Worm (Caenorhabditis elegans) whole organism, L2 larva: ENCODE measurements around the gene ints-13.

Source experiments
- C34F6.9 ChIP-seq: fragments of 150-350 bp; optimal IDR thresholded peaks from 2 replicates; lab custom pipeline; 2014; ENCODE audit warnings: missing biosample characterization, missing genetic modification characterization
- F13H6.1 ChIP-seq: sonication (generic microtip); optimal IDR thresholded peaks from 2 replicates; lab custom pipeline; 2016; ENCODE audit warnings: missing genetic modification characterization, missing compliant biosample characterization
- R02D3.7 ChIP-seq: fragments of 150-350 bp; optimal IDR thresholded peaks from 2 replicates; lab custom pipeline; 2014; ENCODE audit warnings: missing biosample characterization, missing genetic modification characterization
- Y55F3AM.14 ChIP-seq: fragments of 200-800 bp; sonication (Bioruptor generic); optimal IDR thresholded peaks from 2 replicates; lab custom pipeline; 2018; ENCODE audit warnings: mild to moderate bottlenecking, missing genetic modification characterization, missing compliant biosample characterization
- ZK546.5 ChIP-seq: sonication (generic microtip); optimal IDR thresholded peaks from 2 replicates; lab custom pipeline; 2017; ENCODE audit warnings: missing biosample characterization, missing genetic modification characterization
- alr-1 ChIP-seq: fragments of 150-350 bp; optimal IDR thresholded peaks from 2 replicates; lab custom pipeline; 2014; ENCODE audit warnings: missing biosample characterization, missing genetic modification characterization
- aly-2 ChIP-seq: fragments of 150-350 bp; optimal IDR thresholded peaks from 2 replicates; lab custom pipeline; 2014; ENCODE audit warnings: missing biosample characterization, missing genetic modification characterization
- ama-1 ChIP-seq: fragments of 150-350 bp; optimal IDR thresholded peaks from 2 replicates; lab custom pipeline; 2018; ENCODE audit warnings: inconsistent platforms
- blmp-1 ChIP-seq: sonication (generic microtip); optimal IDR thresholded peaks from 2 replicates; lab custom pipeline; 2017; ENCODE audit warnings: missing genetic modification characterization, mild to moderate bottlenecking, missing compliant biosample characterization, antibody characterized with exemption, moderate library complexity; ENCODE audit not compliant: insufficient read depth
- ceh-16 ChIP-seq: fragments of 150-350 bp; optimal IDR thresholded peaks from 2 replicates; lab custom pipeline; 2014; ENCODE audit warnings: missing biosample characterization, missing genetic modification characterization
- ceh-82 ChIP-seq: fragments of 150-350 bp; optimal IDR thresholded peaks from 2 replicates; lab custom pipeline; 2014; ENCODE audit warnings: missing biosample characterization, missing genetic modification characterization
- crh-2 ChIP-seq: sonication (generic microtip); optimal IDR thresholded peaks from 2 replicates; lab custom pipeline; 2017; ENCODE audit warnings: missing biosample characterization, missing genetic modification characterization
- egl-27 ChIP-seq: sonication (generic microtip); optimal IDR thresholded peaks from 3 replicates; lab custom pipeline; 2017; ENCODE audit warnings: missing biosample characterization, missing genetic modification reagents, missing genetic modification characterization
- elt-1 ChIP-seq: fragments of 150-350 bp; optimal IDR thresholded peaks from 2 replicates; lab custom pipeline; 2014; ENCODE audit warnings: missing biosample characterization, missing genetic modification characterization
- elt-3 ChIP-seq: sonication (generic microtip); optimal IDR thresholded peaks from 2 replicates; lab custom pipeline; 2017; ENCODE audit warnings: missing biosample characterization, missing genetic modification characterization
- fos-1 ChIP-seq: fragments of 150-350 bp; optimal IDR thresholded peaks from 2 replicates; lab custom pipeline; 2014; ENCODE audit warnings: missing biosample characterization, missing genetic modification characterization
- gmeb-1 ChIP-seq: fragments of 150-350 bp; optimal IDR thresholded peaks from 2 replicates; lab custom pipeline; 2014; ENCODE audit warnings: missing biosample characterization, missing genetic modification characterization
- lin-11 ChIP-seq: fragments of 150-350 bp; sonication (generic microtip); optimal IDR thresholded peaks from 2 replicates; lab custom pipeline; 2014; ENCODE audit warnings: missing biosample characterization, missing genetic modification characterization, inconsistent platforms, mixed read lengths
- lin-13 ChIP-seq: fragments of 150-350 bp; optimal IDR thresholded peaks from 2 replicates; lab custom pipeline; 2014; ENCODE audit warnings: missing biosample characterization, missing genetic modification reagents, missing genetic modification characterization
- lin-39 ChIP-seq: fragments of 150-350 bp; optimal IDR thresholded peaks from 2 replicates; lab custom pipeline; 2014; ENCODE audit warnings: missing biosample characterization, missing genetic modification reagents, missing genetic modification characterization
- lsy-2 ChIP-seq, 2 experiments: fragments of 150-350 bp in 1 of 2; sonication (generic microtip) in 1 of 2; optimal IDR thresholded peaks; 2 replicates each; lab custom pipeline; 2014 to 2017; ENCODE audit warnings: missing biosample characterization in 2 of 2, missing genetic modification characterization in 2 of 2
- mab-5 ChIP-seq: fragments of 150-350 bp; optimal IDR thresholded peaks from 2 replicates; lab custom pipeline; 2014; ENCODE audit warnings: missing biosample characterization, missing genetic modification characterization
- mbf-1 ChIP-seq: sonication (generic microtip); optimal IDR thresholded peaks from 2 replicates; lab custom pipeline; 2017; ENCODE audit warnings: missing biosample characterization, missing genetic modification characterization
- mdl-1 ChIP-seq, 2 experiments: fragments of 150-350 bp in 1 of 2; sonication (generic microtip) in 1 of 2; optimal IDR thresholded peaks; 2 replicates each; lab custom pipeline; 2017; ENCODE audit warnings: missing biosample characterization in 2 of 2, missing genetic modification characterization in 2 of 2
- nhr-12 ChIP-seq: fragments of 150-350 bp; optimal IDR thresholded peaks from 2 replicates; lab custom pipeline; 2014; ENCODE audit warnings: missing biosample characterization, missing genetic modification characterization
- nhr-129 ChIP-seq: fragments of 150-350 bp; optimal IDR thresholded peaks from 2 replicates; lab custom pipeline; 2014; ENCODE audit warnings: missing biosample characterization, missing genetic modification characterization
- nhr-21 ChIP-seq: fragments of 150-350 bp; optimal IDR thresholded peaks from 2 replicates; lab custom pipeline; 2014; ENCODE audit warnings: missing biosample characterization, missing genetic modification characterization
- nhr-23 ChIP-seq: fragments of 150-350 bp; optimal IDR thresholded peaks from 2 replicates; lab custom pipeline; 2014; ENCODE audit warnings: missing biosample characterization, missing genetic modification reagents, missing genetic modification characterization
- nhr-237 ChIP-seq: fragments of 150-350 bp; optimal IDR thresholded peaks from 2 replicates; lab custom pipeline; 2014; ENCODE audit warnings: missing biosample characterization, missing genetic modification characterization
- nhr-25 ChIP-seq: fragments of 150-350 bp; sonication (generic microtip); optimal IDR thresholded peaks from 3 replicates; lab custom pipeline; 2014; ENCODE audit warnings: missing biosample characterization, missing genetic modification characterization
- nhr-6 ChIP-seq: fragments of 150-350 bp; optimal IDR thresholded peaks from 2 replicates; lab custom pipeline; 2014; ENCODE audit warnings: missing biosample characterization, missing genetic modification characterization
- nhr-77 ChIP-seq: fragments of 150-350 bp; optimal IDR thresholded peaks from 2 replicates; lab custom pipeline; 2014; ENCODE audit warnings: missing biosample characterization, missing genetic modification characterization
- peb-1 ChIP-seq: fragments of 150-350 bp; optimal IDR thresholded peaks from 2 replicates; lab custom pipeline; 2014; ENCODE audit warnings: missing biosample characterization, missing genetic modification characterization
- sem-4 ChIP-seq: fragments of 150-350 bp; optimal IDR thresholded peaks from 2 replicates; lab custom pipeline; 2014; ENCODE audit warnings: missing biosample characterization, missing genetic modification reagents, missing genetic modification characterization
- skn-1 ChIP-seq: sonication (generic microtip); optimal IDR thresholded peaks from 2 replicates; lab custom pipeline; 2017; ENCODE audit warnings: missing biosample characterization, missing genetic modification characterization
- sma-3 ChIP-seq: sonication (generic microtip); optimal IDR thresholded peaks from 2 replicates; lab custom pipeline; 2016; ENCODE audit warnings: missing genetic modification reagents, missing genetic modification characterization, missing compliant biosample characterization
- sma-9 ChIP-seq, 2 experiments: fragments of 150-350 bp in 1 of 2; sonication (generic microtip) in 1 of 2; optimal IDR thresholded peaks; 2 replicates each; lab custom pipeline; 2014 to 2016; ENCODE audit warnings: missing genetic modification characterization in 2 of 2, mild to moderate bottlenecking in 1 of 2, missing biosample characterization in 1 of 2, missing compliant biosample characterization in 1 of 2, missing genetic modification reagents in 1 of 2, moderate library complexity in 1 of 2
- snpc-4 ChIP-seq: fragments of 150-350 bp; optimal IDR thresholded peaks from 2 replicates; lab custom pipeline; 2014; ENCODE audit warnings: missing biosample characterization, missing genetic modification characterization
- unc-39 ChIP-seq: fragments of 150-350 bp; optimal IDR thresholded peaks from 2 replicates; lab custom pipeline; 2014; ENCODE audit warnings: missing biosample characterization, missing genetic modification characterization
- unc-55 ChIP-seq: fragments of 150-350 bp; sonication (generic microtip); optimal IDR thresholded peaks from 3 replicates; lab custom pipeline; 2014; ENCODE audit warnings: missing biosample characterization, missing genetic modification reagents, missing genetic modification characterization
- unc-62 ChIP-seq: fragments of 150-350 bp; optimal IDR thresholded peaks from 2 replicates; lab custom pipeline; 2014; ENCODE audit warnings: missing biosample characterization, missing genetic modification reagents, missing genetic modification characterization
- zag-1 ChIP-seq: fragments of 150-350 bp; optimal IDR thresholded peaks from 2 replicates; lab custom pipeline; 2014; ENCODE audit warnings: missing biosample characterization, missing genetic modification characterization
- ztf-1 ChIP-seq: fragments of 200-800 bp; sonication (Bioruptor generic); conservative IDR thresholded peaks from 2 replicates; pipeline ENCODE4 v1.3.6; 2022; ENCODE audit warnings: missing genetic modification characterization, missing compliant biosample characterization
- ztf-11 ChIP-seq: sonication (generic microtip); optimal IDR thresholded peaks from 2 replicates; lab custom pipeline; 2017; ENCODE audit warnings: missing biosample characterization, missing genetic modification characterization
- ztf-4 ChIP-seq: fragments of 150-350 bp; optimal IDR thresholded peaks from 2 replicates; lab custom pipeline; 2014; ENCODE audit warnings: missing biosample characterization, missing genetic modification characterization

ints-13 gene

ce11 chrIV:266148-266547, 28.9 kb upstream of the ints-13 start, which contains the start of gene T21D12.12:
T21D12.12 (plus strand) TSS chrIV:266448.
- TF ChIP-seq peb-1 (tag; lab: Kevin White, UChicago) (no peak), alr-1 (no peak), skn-1 (tag; lab: Kevin White, UChicago) (no peak), zag-1 (tag; lab: Kevin White, UChicago) (no peak), ceh-16 (tag; lab: Kevin White, UChicago) (no peak), ztf-11 (tag; lab: Kevin White, UChicago) (no peak), unc-55 (GFP tag; lab: Kevin White, UChicago) (no peak), snpc-4 (tag; lab: Kevin White, UChicago) (no peak), nhr-12 (tag; lab: Kevin White, UChicago) (no peak), Y55F3AM.14 (no peak), lin-39 (tag; lab: Kevin White, UChicago) (no peak), aly-2 (tag; lab: Kevin White, UChicago) (no peak), unc-62 (no peak), nhr-77 (no peak), C34F6.9 (tag; lab: Kevin White, UChicago) (no peak)

ce11 chrIV:264182-264709, 27.0 kb upstream of the ints-13 start, which contains the start of gene pat-6:
pat-6 (minus strand) TSS chrIV:264232.
- TF ChIP-seq mdl-1 (tag; optimal IDR thresholded peaks at IDR 0.05; lab: Kevin White, UChicago) = no peak
- no peak for TF ChIP-seq nhr-21
- no peak for TF ChIP-seq snpc-4 (tag; lab: Kevin White, UChicago)
- TF ChIP-seq alr-1 = no peak
- no peak for TF ChIP-seq ztf-4
- no peak for TF ChIP-seq unc-62
- TF ChIP-seq elt-1 = no peak
- TF ChIP-seq nhr-6 (tag; lab: Kevin White, UChicago) = peak; percentile 8
- TF ChIP-seq unc-55 (GFP tag; lab: Kevin White, UChicago) = peak; percentile 56
- no peak for TF ChIP-seq nhr-237
- TF ChIP-seq ZK546.5 (tag; lab: Kevin White, UChicago) = no peak
- TF ChIP-seq C34F6.9 (tag; lab: Kevin White, UChicago) = peak; percentile 64
- TF ChIP-seq mab-5 = no peak
- peak in 1 of 2 experiments; percentile 55 for TF ChIP-seq lsy-2 (tag; optimal IDR thresholded peaks at IDR 0.05; lab: Kevin White, UChicago)
- TF ChIP-seq lin-11 = no peak
- peak; percentile 17 for TF ChIP-seq lin-13
- TF ChIP-seq ztf-1 = no peak
- TF ChIP-seq nhr-129 (tag; lab: Kevin White, UChicago) = no peak
- TF ChIP-seq, all 48 proteins: peak for 5

ce11 chrIV:262460-262859, 25.2 kb upstream of the ints-13 start:
- TF ChIP-seq snpc-4 (tag; lab: Kevin White, UChicago) (no peak), blmp-1 (no peak), mdl-1 (tag; optimal IDR thresholded peaks at IDR 0.05; lab: Kevin White, UChicago) (no peak), nhr-12 (tag; lab: Kevin White, UChicago) (no peak), nhr-129 (tag; lab: Kevin White, UChicago) (no peak), fos-1 (tag; lab: Kevin White, UChicago) (no peak), nhr-6 (tag; lab: Kevin White, UChicago) (no peak), nhr-21 (no peak), ztf-1 (no peak), nhr-237 (no peak), egl-27 (no peak)

- TF ChIP-seq unc-39 (tag; lab: Kevin White, UChicago) (no peak), ceh-82 (tag; lab: Kevin White, UChicago) (no peak), mab-5 (peak; percentile 37), mbf-1 (no peak), zag-1 (tag; lab: Kevin White, UChicago) (no peak), lin-13 (peak; percentile 66), elt-1 (no peak), lin-11 (no peak), ceh-16 (tag; lab: Kevin White, UChicago) (no peak), elt-3 (tag; lab: Kevin White, UChicago) (no peak), sma-9 (GFP tag; optimal IDR thresholded peaks at IDR 0.05; lab: Kevin White, UChicago) (peak; percentile 37), sma-9 (tag; optimal IDR thresholded peaks at IDR 0.05; lab: Kevin White, UChicago) (no peak), nhr-23 (tag; lab: Kevin White, UChicago) (no peak), nhr-77 (no peak), skn-1 (tag; lab: Kevin White, UChicago) (no peak), nhr-12 (tag; lab: Kevin White, UChicago) (no peak), gmeb-1 (tag; lab: Kevin White, UChicago) (peak; percentile 95), lsy-2 (tag; optimal IDR thresholded peaks at IDR 0.05; lab: Kevin White, UChicago) (peak; percentile 31 to 77), peb-1 (tag; lab: Kevin White, UChicago) (no peak), nhr-129 (tag; lab: Kevin White, UChicago) (peak; percentile 11), R02D3.7 (tag; lab: Kevin White, UChicago) (no peak), fos-1 (tag; lab: Kevin White, UChicago) (peak; percentile 9), nhr-6 (tag; lab: Kevin White, UChicago) (no peak), nhr-237 (no peak), nhr-25 (tag; lab: Kevin White, UChicago) (peak; percentile 69), crh-2 (peak; percentile 66), ztf-11 (tag; lab: Kevin White, UChicago) (no peak), F13H6.1 (no peak), lin-39 (tag; lab: Kevin White, UChicago) (no peak), ama-1 (lab: Kevin White, UChicago) (no peak), mdl-1 (tag; optimal IDR thresholded peaks at IDR 0.05; lab: Kevin White, UChicago) (no peak), sem-4 (tag; lab: Kevin White, UChicago) (peak; percentile 17), sma-3 (GFP tag; lab: Kevin White, UChicago) (peak; percentile 57)
Observed at ce11 chrIV:261607-262006, 24.4 kb upstream of the ints-13 start, which contains the start of gene pqbp-1.1. pqbp-1.1 (minus strand) TSS chrIV:261683.
